Fruit fly (Drosophila melanogaster): Measurements from ENCODE around the gene CG6565.

The CG6565 gene

DNA sequence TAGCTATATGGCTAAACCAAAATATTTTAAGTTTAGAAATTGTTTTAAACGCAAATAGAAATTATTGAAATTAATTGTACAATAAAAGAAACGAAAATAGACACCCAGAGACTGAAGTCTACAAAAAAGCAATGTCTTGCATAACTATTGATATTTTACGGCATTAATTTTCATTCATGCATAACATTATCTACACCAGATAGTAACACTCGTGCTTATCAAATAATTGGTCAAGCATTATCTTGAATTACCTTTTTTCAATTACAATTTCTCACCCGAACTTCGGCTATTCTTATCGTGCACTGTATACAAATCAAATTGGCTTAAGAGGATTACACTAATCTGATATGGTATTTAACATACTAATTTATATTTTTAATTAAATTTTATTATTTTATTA lies 2.3 kb downstream of the CG6565 start:
- TF ChIP-seq noc (tag; optimal IDR thresholded peaks at IDR 0.05): no peak

- peak; percentile 79 for TF ChIP-seq noc (tag; optimal IDR thresholded peaks at IDR 0.05)
Observed at dm6 chr2L:13378488-13378964, 4.7 kb downstream of the CG6565 start, which contains the start of the genes CG9302 and beta'COP. Gene CG9302 (minus strand): TSS chr2L:13378538. Gene beta'COP (plus strand): TSS chr2L:13378902.

- TF ChIP-seq noc (tag; optimal IDR thresholded peaks at IDR 0.05): no peak
Observed at dm6 chr2L:13382351-13383029, 8.7 kb downstream of the CG6565 start, which contains the start of gene loqs. Gene loqs (plus strand): TSS chr2L:13382652.

dm6 chr2L:13387255-13387654 lies 13.4 kb downstream of the CG6565 start, which contains the start of the genes Ing5 and CG7099:
Gene Ing5 (minus strand): TSS chr2L:13387312.
Gene CG7099 (plus strand): TSS chr2L:13387571.
- TF ChIP-seq noc (tag; optimal IDR thresholded peaks at IDR 0.05): peak; percentile 95

DNA sequence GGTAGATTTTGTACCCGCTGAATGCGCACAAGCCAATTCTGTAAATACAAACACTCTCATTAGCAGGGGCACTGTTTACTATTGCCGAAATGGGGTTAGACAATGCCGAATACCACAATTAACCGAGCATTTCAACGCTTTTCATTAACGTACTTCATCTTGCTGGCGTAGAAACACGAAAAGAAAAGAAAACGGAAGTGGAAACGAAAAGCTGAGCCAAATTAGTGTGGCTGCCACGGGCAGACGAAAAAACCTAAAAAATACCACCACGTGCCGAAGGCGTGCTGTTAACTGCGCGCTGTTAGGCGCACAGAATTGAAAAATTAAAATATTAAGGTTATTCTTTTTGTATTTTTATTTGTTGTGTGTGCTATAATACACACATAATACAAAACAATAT lies 21.1 kb downstream of the CG6565 start, which contains the start of gene RpL24:
Gene RpL24 (minus strand): TSS at position 229 of the 400 bp plus-strand sequence.
- TF ChIP-seq noc (tag; optimal IDR thresholded peaks at IDR 0.05): peak; percentile 83

- TF ChIP-seq noc (tag; optimal IDR thresholded peaks at IDR 0.05): no peak
Observed at dm6 chr2L:13396084-13396483, 22.3 kb downstream of the CG6565 start, which contains the start of gene CG16957. Gene CG16957 (minus strand): TSS chr2L:13396184.

dm6 chr2L:13397393-13397792 lies 23.6 kb downstream of the CG6565 start:
- TF ChIP-seq noc (tag; optimal IDR thresholded peaks at IDR 0.05): no peak

- no peak for TF ChIP-seq noc (tag; optimal IDR thresholded peaks at IDR 0.05)
Observed at dm6 chr2L:13398614-13399161, 24.9 kb downstream of the CG6565 start, which contains the start of the genes CG10859 and CG7110. Gene CG10859 (minus strand): TSS chr2L:13398664. Gene CG7110 (plus strand): TSS chr2L:13398991.

DNA sequence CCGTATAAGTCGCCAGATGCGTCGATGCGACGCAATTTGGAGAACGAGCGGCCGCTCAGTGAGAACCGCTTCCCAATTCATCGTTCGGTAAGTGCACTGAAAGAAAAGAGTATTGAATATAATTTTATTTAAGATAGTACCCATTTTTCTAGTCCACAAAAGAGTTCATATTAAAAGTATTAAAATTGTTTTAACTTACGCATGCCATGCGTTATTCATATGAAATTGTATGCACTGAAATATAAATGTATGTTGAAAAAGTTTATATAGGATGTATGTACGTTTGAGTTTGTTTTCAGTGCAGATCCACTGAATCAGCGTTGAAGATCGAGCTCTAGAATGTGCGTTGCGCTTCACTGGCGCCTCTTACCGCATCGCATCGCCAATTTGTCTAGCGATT lies 25.7 kb downstream of the CG6565 start:
- TF ChIP-seq noc (tag; optimal IDR thresholded peaks at IDR 0.05): no peak

DNA sequence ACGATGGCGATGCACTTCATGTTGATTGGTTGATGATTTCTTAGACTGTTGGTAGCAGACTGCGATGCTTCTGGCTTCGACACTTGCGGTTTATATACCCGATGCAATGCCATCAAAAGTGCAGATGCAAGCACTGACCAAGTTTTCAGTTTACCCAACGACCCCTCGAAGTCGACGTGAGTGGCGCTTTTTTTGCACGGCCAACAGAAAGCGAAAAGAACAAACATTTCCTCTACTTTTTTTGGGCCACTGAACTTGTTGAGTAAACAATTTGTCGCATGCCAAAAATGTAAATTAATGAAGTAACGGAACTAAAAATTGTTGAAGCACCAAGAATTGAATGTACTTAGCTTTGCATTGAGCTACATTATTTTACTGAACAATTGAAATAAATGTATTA lies 37.7 kb downstream of the CG6565 start, which contains the start of gene Vm34Ca:
Gene Vm34Ca (minus strand): TSS at position 66 of the 400 bp plus-strand sequence.
- TF ChIP-seq noc (tag; optimal IDR thresholded peaks at IDR 0.05): no peak

dm6 chr2L:13412219-13412618 lies 38.4 kb downstream of the CG6565 start, which contains the start of gene Flad2:
Gene Flad2 (plus strand): TSS chr2L:13412519.
- no peak for TF ChIP-seq noc (tag; optimal IDR thresholded peaks at IDR 0.05)

- TF ChIP-seq noc (tag; optimal IDR thresholded peaks at IDR 0.05): no peak
Observed at dm6 chr2L:13414525-13415481, 41.0 kb downstream of the CG6565 start, which contains the start of the genes CG16956, CG42784 and CG43850. Gene CG16956 (minus strand): TSS chr2L:13414575. Gene CG42784 (plus strand): TSS chr2L:13415431. Gene CG43850 (plus strand): TSS chr2L:13415431.

Measured in whole organism, larva.